Worm (Caenorhabditis elegans): ENCODE data around the gene pals-38.

ce11 chrV:12441420-12441819 is 5.4 kb downstream of the pals-38 start, which contains the start of gene pals-37:
- TF ChIP-seq nhr-120 (GFP tag; IDR thresholded peaks at IDR 0.05) = no peak
- no peak for TF ChIP-seq madf-6 (GFP tag; IDR thresholded peaks at IDR 0.05)
- no peak for TF ChIP-seq C17E4.6 (GFP tag; IDR thresholded peaks at IDR 0.05)
- no peak for TF ChIP-seq F57C9.4 (tag; optimal IDR thresholded peaks at IDR 0.05)
- no peak for TF ChIP-seq efl-1 (GFP tag; optimal IDR thresholded peaks at IDR 0.05)
- no peak for TF ChIP-seq tlf-1 (GFP tag; optimal IDR thresholded peaks at IDR 0.05)
- no peak for TF ChIP-seq him-1 (tag; optimal IDR thresholded peaks at IDR 0.05)
- TF ChIP-seq ztf-22 (GFP tag; optimal IDR thresholded peaks at IDR 0.05) = no peak
- no peak for TF ChIP-seq akir-1 (GFP tag; optimal IDR thresholded peaks at IDR 0.05)
- no peak for TF ChIP-seq sptf-2 (GFP tag; optimal IDR thresholded peaks at IDR 0.05)
- TF ChIP-seq hrde-1 (tag; optimal IDR thresholded peaks at IDR 0.05; ENCODE audit: borderline replicate concordance) = no peak
- TF ChIP-seq ceh-100 (GFP tag; IDR thresholded peaks at IDR 0.05) = no peak
